Worm (Caenorhabditis elegans) whole organism, L4 larva: ENCODE results near the gene str-116.

Source experiments
- F10B5.3 ChIP-seq: sonication (generic microtip); optimal IDR thresholded peaks from 2 replicates; lab custom pipeline; 2016; ENCODE audit warnings: mild to moderate bottlenecking, missing genetic modification characterization, missing compliant biosample characterization
- Y5F2A.4 ChIP-seq: fragments of 200-800 bp; sonication (Bioruptor generic); optimal IDR thresholded peaks from 2 replicates; lab custom pipeline; 2018; ENCODE audit warnings: mild to moderate bottlenecking, missing genetic modification characterization, missing compliant biosample characterization
- aha-1 ChIP-seq: fragments of 150-350 bp; peaks from one replicate; lab custom pipeline; 2014; ENCODE audit warnings: missing biosample characterization, missing genetic modification characterization
- arid-1 ChIP-seq: fragments of 200-800 bp; sonication (Bioruptor generic); conservative IDR thresholded peaks from 2 replicates; pipeline ENCODE4 v1.3.6; 2022; ENCODE audit warnings: missing genetic modification reagents, missing genetic modification characterization, missing compliant biosample characterization
- ceh-82 ChIP-seq: sonication (generic microtip); optimal IDR thresholded peaks from 2 replicates; lab custom pipeline; 2017; ENCODE audit warnings: missing biosample characterization, missing genetic modification characterization
- ces-1 ChIP-seq: fragments of 150-350 bp; sonication (generic microtip); optimal IDR thresholded peaks from 4 replicates; lab custom pipeline; 2014; ENCODE audit warnings: missing biosample characterization, missing genetic modification reagents, missing genetic modification characterization
- cey-2 ChIP-seq: sonication (generic microtip); optimal IDR thresholded peaks from 3 replicates; lab custom pipeline; 2017; ENCODE audit warnings: missing genetic modification characterization, mild to moderate bottlenecking, missing compliant biosample characterization, antibody characterized with exemption, borderline replicate concordance; ENCODE audit not compliant: insufficient read depth
- daf-12 ChIP-seq: fragments of 150-350 bp; optimal IDR thresholded peaks from 2 replicates; lab custom pipeline; 2014; ENCODE audit warnings: missing biosample characterization, missing genetic modification reagents, missing genetic modification characterization
- daf-19 ChIP-seq: fragments of 200-800 bp; sonication (Bioruptor generic); conservative IDR thresholded peaks from 2 replicates; pipeline ENCODE4 v1.3.6; 2022; ENCODE audit warnings: missing genetic modification characterization, missing compliant biosample characterization
- dmd-6 ChIP-seq: fragments of 200-800 bp; sonication (Bioruptor generic); IDR thresholded peaks from 2 replicates; pipeline ENCODE4 v1.3.6; 2022; ENCODE audit warnings: missing genetic modification reagents, missing genetic modification characterization, missing compliant biosample characterization
- dpl-1 ChIP-seq: fragments of 150-350 bp; optimal IDR thresholded peaks from 2 replicates; lab custom pipeline; 2014; ENCODE audit warnings: missing biosample characterization, missing genetic modification reagents, missing genetic modification characterization
- duxl-1 ChIP-seq: sonication (generic microtip); optimal IDR thresholded peaks from 2 replicates; lab custom pipeline; 2016; ENCODE audit warnings: mild to moderate bottlenecking, missing genetic modification characterization, moderate library complexity, missing compliant biosample characterization; ENCODE audit not compliant: poor library complexity
- fos-1 ChIP-seq: fragments of 150-350 bp; optimal IDR thresholded peaks from 2 replicates; lab custom pipeline; 2014; ENCODE audit warnings: missing biosample characterization, missing genetic modification characterization
- jun-1 ChIP-seq: fragments of 150-350 bp; optimal IDR thresholded peaks from 2 replicates; lab custom pipeline; 2014; ENCODE audit warnings: missing biosample characterization, missing genetic modification reagents, missing genetic modification characterization
- lin-13 ChIP-seq: fragments of 150-350 bp; optimal IDR thresholded peaks from 2 replicates; lab custom pipeline; 2014; ENCODE audit warnings: missing biosample characterization, missing genetic modification reagents, missing genetic modification characterization
- lin-29 ChIP-seq: fragments of 200-800 bp; sonication (Bioruptor generic); IDR thresholded peaks from 2 replicates; pipeline ENCODE4 v1.3.6; 2022; ENCODE audit warnings: missing genetic modification reagents, missing genetic modification characterization, missing compliant biosample characterization
- lin-38 ChIP-seq: fragments of 200-800 bp; sonication (Bioruptor generic); IDR thresholded peaks from 2 replicates; pipeline ENCODE4 v1.3.6; 2022; ENCODE audit warnings: missing genetic modification reagents, missing genetic modification characterization, missing compliant biosample characterization
- lin-39 ChIP-seq: fragments of 150-350 bp; optimal IDR thresholded peaks from 2 replicates; lab custom pipeline; 2014; ENCODE audit warnings: missing biosample characterization, missing genetic modification reagents, missing genetic modification characterization
- lir-3 ChIP-seq: sonication (generic microtip); optimal IDR thresholded peaks from 2 replicates; lab custom pipeline; 2016; ENCODE audit warnings: mild to moderate bottlenecking, missing genetic modification characterization, missing compliant biosample characterization
- lsy-2 ChIP-seq, 2 experiments: fragments of 150-350 bp in 1 of 2; sonication (generic microtip) in 1 of 2; optimal IDR thresholded peaks; 2 replicates each; lab custom pipeline; 2014 to 2017; ENCODE audit warnings: missing biosample characterization in 2 of 2, missing genetic modification characterization in 2 of 2
- mdt-29 ChIP-seq: fragments of 200-800 bp; sonication (Bioruptor generic); IDR thresholded peaks from 2 replicates; pipeline ENCODE4 v1.3.6; 2022; ENCODE audit warnings: missing genetic modification reagents, missing genetic modification characterization, missing compliant biosample characterization
- mep-1 ChIP-seq: fragments of 150-350 bp; sonication (generic microtip); optimal IDR thresholded peaks from 3 replicates; lab custom pipeline; 2014; ENCODE audit warnings: missing biosample characterization, missing genetic modification characterization
- nhr-11 ChIP-seq: fragments of 150-350 bp; optimal IDR thresholded peaks from 2 replicates; lab custom pipeline; 2014; ENCODE audit warnings: missing biosample characterization, missing genetic modification characterization
- nhr-111 ChIP-seq: fragments of 200-800 bp; sonication (Bioruptor generic); optimal IDR thresholded peaks from 2 replicates; lab custom pipeline; 2018; ENCODE audit warnings: mild to moderate bottlenecking, missing genetic modification characterization, missing compliant biosample characterization
- nhr-237 ChIP-seq: sonication (generic microtip); optimal IDR thresholded peaks from 2 replicates; lab custom pipeline; 2017; ENCODE audit warnings: missing biosample characterization, missing genetic modification characterization
- nhr-41 ChIP-seq: fragments of 200-800 bp; sonication (Bioruptor generic); IDR thresholded peaks from 2 replicates; pipeline ENCODE4 v1.3.6; 2022; ENCODE audit warnings: missing genetic modification reagents, missing genetic modification characterization, missing compliant biosample characterization
- nhr-42 ChIP-seq: fragments of 200-800 bp; sonication (Bioruptor generic); IDR thresholded peaks from 2 replicates; pipeline ENCODE4 v1.3.6; 2022; ENCODE audit warnings: missing genetic modification characterization, missing compliant biosample characterization
- spr-3 ChIP-seq: fragments of 200-800 bp; sonication (Bioruptor generic); optimal IDR thresholded peaks from 2 replicates; lab custom pipeline; 2018; ENCODE audit warnings: mild to moderate bottlenecking, missing genetic modification characterization, missing compliant biosample characterization
- tag-97 ChIP-seq: fragments of 200-800 bp; sonication (Bioruptor generic); IDR thresholded peaks from 2 replicates; pipeline ENCODE4 v1.3.6; 2022; ENCODE audit warnings: missing genetic modification characterization, missing compliant biosample characterization
- tra-1 ChIP-seq: fragments of 200-800 bp; sonication (Bioruptor generic); IDR thresholded peaks from 2 replicates; pipeline ENCODE4 v1.3.6; 2022; ENCODE audit warnings: missing genetic modification reagents, missing genetic modification characterization, missing compliant biosample characterization
- unc-62 ChIP-seq, 3 experiments: fragments of 150-350 bp in 1 of 3; sonication (generic microtip); optimal IDR thresholded peaks in 2 of 3; peaks in 1 of 3; 1 replicate in 1 of 3; 2 replicates in 2 of 3; lab custom pipeline; 2014 to 2017; ENCODE audit warnings: missing biosample characterization in 3 of 3, missing genetic modification characterization in 3 of 3, missing genetic modification reagents in 3 of 3, missing genotype in 1 of 3
- vab-7 ChIP-seq: fragments of 200-800 bp; sonication (Bioruptor generic); IDR thresholded peaks from 2 replicates; pipeline ENCODE4 v1.3.6; 2022; ENCODE audit warnings: missing genetic modification reagents, missing genetic modification characterization, missing compliant biosample characterization
- zip-11 ChIP-seq: fragments of 200-800 bp; sonication (Bioruptor generic); IDR thresholded peaks from 2 replicates; pipeline ENCODE4 v1.3.6; 2022; ENCODE audit warnings: missing genetic modification characterization, missing compliant biosample characterization
- ztf-11 ChIP-seq: fragments of 150-350 bp; optimal IDR thresholded peaks from 2 replicates; lab custom pipeline; 2014; ENCODE audit warnings: missing biosample characterization, missing genetic modification characterization

Gene str-116

ce11 chrV:11241580-11241979, 25.2 kb upstream of the str-116 start, which contains the start of gene pgap-1:
Gene pgap-1 (plus strand): TSS chrV:11241880.
- no peak for TF ChIP-seq nhr-11 (tag; lab: Kevin White, UChicago)
- TF ChIP-seq ceh-82 (tag; lab: Kevin White, UChicago), result no peak
- no peak for TF ChIP-seq nhr-111
- no peak for TF ChIP-seq mdt-29
- TF ChIP-seq lin-38 (GFP tag; lab: Robert Waterston, UW), result no peak
- TF ChIP-seq nhr-41 (GFP tag; lab: Robert Waterston, UW), result no peak
- no peak for TF ChIP-seq mep-1 (tag; lab: Kevin White, UChicago)
- no peak for TF ChIP-seq lsy-2 (tag; optimal IDR thresholded peaks at IDR 0.05; lab: Kevin White, UChicago)
- no peak for TF ChIP-seq lin-39 (tag; lab: Kevin White, UChicago)
- no peak for TF ChIP-seq tra-1 (GFP tag; lab: Robert Waterston, UW)
- TF ChIP-seq zip-11 (GFP tag; lab: Robert Waterston, UW), result no peak
- TF ChIP-seq jun-1 (tag; lab: Kevin White, UChicago), result no peak
- TF ChIP-seq lir-3 (tag; lab: Kevin White, UChicago), result no peak
- TF ChIP-seq tag-97 (GFP tag; lab: Robert Waterston, UW), result no peak
- TF ChIP-seq lin-29 (GFP tag; lab: Robert Waterston, UW), result no peak
- no peak for TF ChIP-seq Y5F2A.4 (GFP tag; lab: Kevin White, UChicago)
- TF ChIP-seq spr-3 (GFP tag; lab: Kevin White, UChicago), result no peak
- TF ChIP-seq arid-1 (GFP tag; lab: Robert Waterston, UW), result no peak
- no peak for TF ChIP-seq daf-12
- no peak for TF ChIP-seq ztf-11 (tag; lab: Kevin White, UChicago)

DNA sequence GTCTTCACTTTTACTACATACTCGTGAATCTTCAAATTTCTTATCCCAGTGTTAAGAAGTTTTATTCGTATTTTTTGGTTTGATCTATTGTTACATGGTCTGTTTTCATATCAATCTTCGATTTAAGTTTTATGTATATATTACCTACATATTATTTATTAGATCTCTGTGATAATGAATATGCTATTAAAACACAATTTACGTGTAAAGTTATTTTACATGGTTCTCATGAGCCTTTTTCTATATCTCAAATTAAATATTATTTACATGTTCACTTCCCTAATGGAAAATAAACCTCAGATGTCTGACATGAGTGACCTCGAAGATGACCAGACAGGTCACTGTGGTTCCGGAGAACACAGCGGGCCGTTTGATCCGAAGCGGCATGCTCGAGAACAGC, 22.2 kb upstream of the str-116 start, which contains the start of gene mxl-1:
Gene mxl-1, plus strand, starts transcription at position 301 of the 400 bp plus-strand sequence.
- TF ChIP-seq ces-1 (GFP tag; lab: Kevin White, UChicago), result no peak
- TF ChIP-seq arid-1 (GFP tag; lab: Robert Waterston, UW), result no peak
- no peak for TF ChIP-seq cey-2 (tag; lab: Kevin White, UChicago)
- TF ChIP-seq dmd-6, result no peak
- TF ChIP-seq, all 104 proteins: peak for 0

DNA sequence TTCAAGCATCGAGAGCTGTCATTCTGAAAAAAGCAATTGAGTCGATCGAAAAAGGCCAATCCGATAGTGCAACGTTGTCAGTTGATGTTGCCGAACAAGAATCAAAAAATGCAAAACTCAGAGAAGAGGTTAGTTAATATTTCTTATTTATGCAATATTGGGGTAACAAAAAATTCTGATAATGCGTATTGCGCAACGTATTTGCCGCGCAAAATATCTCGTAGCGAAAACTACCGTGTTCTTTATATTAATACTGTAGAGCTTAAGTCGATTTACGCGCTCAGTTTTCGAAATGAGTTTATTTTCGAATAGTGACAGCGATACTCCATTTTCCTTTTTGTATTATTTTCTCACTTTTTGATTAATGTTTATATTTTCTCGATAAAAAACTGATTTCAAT, 21.8 kb upstream of the str-116 start:
- no peak for TF ChIP-seq dpl-1 (GFP tag; lab: Kevin White, UChicago)
- TF ChIP-seq unc-62 (GFP tag; optimal IDR thresholded peaks at IDR 0.05 in 1 of 2; lab: Kevin White, UChicago), result peak in 1 of 2 experiments; percentile 93
- no peak for TF ChIP-seq unc-62 (tag; optimal IDR thresholded peaks at IDR 0.05; lab: Kevin White, UChicago)

- TF ChIP-seq nhr-237 (tag; lab: Kevin White, UChicago) (no peak), unc-62 (GFP tag; optimal IDR thresholded peaks at IDR 0.05 in 1 of 2; lab: Kevin White, UChicago) (peak in 1 of 2 experiments; percentile 53), unc-62 (tag; optimal IDR thresholded peaks at IDR 0.05; lab: Kevin White, UChicago) (no peak), fos-1 (tag; lab: Kevin White, UChicago) (no peak), nhr-111 (no peak)
- TF ChIP-seq, all 104 proteins: peak for 1
Measured at ce11 chrV:11247846-11248245, 18.9 kb upstream of the str-116 start, which contains the start of gene mam-4. Gene mam-4 (plus strand): TSS chrV:11248146.

DNA sequence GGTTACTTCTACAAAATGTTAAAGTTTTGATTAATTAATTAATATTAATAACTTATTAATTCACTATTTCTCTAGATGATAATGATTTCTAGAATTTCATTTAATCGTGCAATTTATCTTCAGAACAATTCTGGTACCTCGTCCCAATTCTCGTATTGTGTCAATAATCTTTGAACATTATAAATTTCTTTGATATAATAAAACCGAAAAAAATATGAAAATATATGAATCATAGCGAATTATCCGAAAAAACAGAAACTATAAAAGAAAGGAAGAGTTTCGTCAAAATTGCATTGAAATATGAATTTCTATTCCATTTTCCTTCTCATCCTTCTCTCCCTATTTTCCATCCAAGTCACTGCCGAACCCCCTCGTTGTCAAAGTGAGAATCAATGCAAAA, 16.0 kb upstream of the str-116 start, which contains the start of gene T19B10.12:
Gene T19B10.12, plus strand, starts transcription at position 301 of the 400 bp plus-strand sequence.
- no peak for TF ChIP-seq duxl-1 (tag; lab: Kevin White, UChicago)
- TF ChIP-seq daf-19, result no peak
- no peak for TF ChIP-seq F10B5.3
- TF ChIP-seq arid-1 (GFP tag; lab: Robert Waterston, UW), result no peak
- peak; percentile 27 for TF ChIP-seq aha-1 (tag; lab: Kevin White, UChicago)
- TF ChIP-seq lin-13, result no peak
- no peak for TF ChIP-seq vab-7 (GFP tag; lab: Robert Waterston, UW)
- TF ChIP-seq nhr-42 (GFP tag; lab: Robert Waterston, UW), result no peak
- TF ChIP-seq, all 104 proteins: peak for 1
